Fruit fly (Drosophila melanogaster) whole organism, wandering third instar larva: ENCODE data around the gene scny.

Experiments used
- Dfd ChIP-seq: fragments of >200 bp; optimal IDR thresholded peaks from 2 replicates; lab custom pipeline; 2017; ENCODE audit warnings: missing biosample characterization, missing genetic modification characterization
- Dif ChIP-seq: fragments of 200-275, 200-300 bp; sonication (Bioruptor generic); optimal IDR thresholded peaks from 2 replicates; lab custom pipeline; 2018; ENCODE audit warnings: missing biosample characterization, missing genetic modification characterization; ENCODE audit not compliant: partially characterized antibody
- Hr78 ChIP-seq: fragments of >200 bp; optimal IDR thresholded peaks from 2 replicates; lab custom pipeline; 2017; ENCODE audit warnings: missing biosample characterization, missing genetic modification characterization
- Jra ChIP-seq: sonication (Bioruptor generic); optimal IDR thresholded peaks from 2 replicates; lab custom pipeline; 2016; ENCODE audit warnings: missing biosample characterization, missing genetic modification characterization
- Sp1 ChIP-seq: fragments of 200-800 bp; sonication (Bioruptor generic); optimal IDR thresholded peaks from 3 replicates; lab custom pipeline; 2019; ENCODE audit warnings: missing biosample characterization, mild to moderate bottlenecking, missing genetic modification characterization, moderate library complexity
- br ChIP-seq: fragments of 200-800 bp; sonication (Bioruptor generic); optimal IDR thresholded peaks from 2 replicates; lab custom pipeline; 2016; ENCODE audit warnings: missing biosample characterization, missing genetic modification characterization
- brk ChIP-seq: fragments of 200-800 bp; sonication (Bioruptor generic); optimal IDR thresholded peaks from 2 replicates; lab custom pipeline; 2016; ENCODE audit warnings: missing biosample characterization, mild to moderate bottlenecking, missing genetic modification characterization
- jim ChIP-seq: fragments of 175-275, 200-325 bp; sonication (Bioruptor generic); optimal IDR thresholded peaks from 2 replicates; lab custom pipeline; 2016; ENCODE audit warnings: missing biosample characterization, mild to moderate bottlenecking, missing genetic modification characterization
- psq ChIP-seq: fragments of 200-800 bp; sonication (Bioruptor generic); optimal IDR thresholded peaks from 3 replicates; lab custom pipeline; 2017; ENCODE audit warnings: missing biosample characterization, mild to moderate bottlenecking, missing genetic modification characterization, moderate library complexity
- sage ChIP-seq: fragments of 200-800 bp; sonication (Bioruptor generic); optimal IDR thresholded peaks from 2 replicates; lab custom pipeline; 2016; ENCODE audit warnings: missing biosample characterization, mild to moderate bottlenecking, missing genetic modification characterization
- sv ChIP-seq: fragments of 200-800 bp; sonication (Bioruptor generic); optimal IDR thresholded peaks from 3 replicates; lab custom pipeline; 2016; ENCODE audit warnings: missing biosample characterization, missing genetic modification characterization
- usp ChIP-seq: fragments of >200 bp; optimal IDR thresholded peaks from 2 replicates; lab custom pipeline; 2017; ENCODE audit warnings: missing biosample characterization, missing genetic modification characterization

- TF ChIP-seq br (GFP tag; lab: Kevin White, UChicago) (no peak), Dif (GFP tag; lab: Kevin White, UChicago) (no peak), Jra (no peak), Hr78 (GFP tag; lab: Kevin White, UChicago) (no peak), psq (GFP tag; lab: Kevin White, UChicago) (no peak), Dfd (GFP tag; lab: Kevin White, UChicago) (no peak), sage (GFP tag; lab: Kevin White, UChicago) (no peak), brk (no peak), jim (GFP tag; lab: Kevin White, UChicago) (no peak), sv (no peak), Sp1 (GFP tag; lab: Kevin White, UChicago) (no peak), usp (GFP tag; lab: Kevin White, UChicago) (no peak)
Measured at dm6 chr3L:5797274-5797673, 28.5 kb downstream of the scny start.
